Worm (Caenorhabditis elegans) whole organism, L3 larva: ENCODE results near the gene fzy-1.

ENCODE experiments used
- R02D3.7 ChIP-seq: fragments of 150-350 bp; optimal IDR thresholded peaks from 2 replicates; lab custom pipeline; 2014; ENCODE audit warnings: missing biosample characterization, missing genetic modification characterization
- ZK546.5 ChIP-seq: sonication (generic microtip); optimal IDR thresholded peaks from 2 replicates; lab custom pipeline; 2017; ENCODE audit warnings: missing biosample characterization, missing genetic modification characterization
- aly-2 ChIP-seq: fragments of 150-350 bp; optimal IDR thresholded peaks from 2 replicates; lab custom pipeline; 2014; ENCODE audit warnings: missing biosample characterization, missing genetic modification characterization
- ama-1 ChIP-seq: fragments of 150-350 bp; optimal IDR thresholded peaks from 2 replicates; lab custom pipeline; 2018
- ceh-16 ChIP-seq: sonication (generic microtip); optimal IDR thresholded peaks from 2 replicates; lab custom pipeline; 2017; ENCODE audit warnings: missing biosample characterization, missing genetic modification characterization
- daf-12 ChIP-seq: fragments of 150-350 bp; optimal IDR thresholded peaks from 2 replicates; lab custom pipeline; 2014; ENCODE audit warnings: missing biosample characterization, missing genetic modification reagents, missing genetic modification characterization
- egl-27 ChIP-seq: sonication (generic microtip); optimal IDR thresholded peaks from 4 replicates; lab custom pipeline; 2017; ENCODE audit warnings: missing biosample characterization, missing genetic modification reagents, missing genetic modification characterization
- elt-1 ChIP-seq: fragments of 150-350 bp; optimal IDR thresholded peaks from 2 replicates; lab custom pipeline; 2014; ENCODE audit warnings: missing biosample characterization, missing genetic modification characterization
- elt-2 ChIP-seq: sonication (generic microtip); optimal IDR thresholded peaks from 2 replicates; lab custom pipeline; 2016; ENCODE audit warnings: missing genetic modification reagents, mild to moderate bottlenecking, missing genetic modification characterization, missing compliant biosample characterization
- elt-3 ChIP-seq, 3 experiments: fragments of 150-350 bp in 1 of 3; sonication (generic microtip) in 2 of 3; optimal IDR thresholded peaks; 2 replicates in 2 of 3; 4 replicates in 1 of 3; lab custom pipeline; 2014 to 2017; ENCODE audit warnings: missing biosample characterization in 3 of 3, missing genetic modification characterization in 3 of 3
- eor-1 ChIP-seq, 2 experiments: fragments of 150-350 bp; optimal IDR thresholded peaks; 2 replicates each; lab custom pipeline; 2014 to 2018; ENCODE audit warnings: missing biosample characterization in 2 of 2, missing genetic modification characterization in 2 of 2
- fkh-10 ChIP-seq: sonication (generic microtip); optimal IDR thresholded peaks from 2 replicates; lab custom pipeline; 2017; ENCODE audit warnings: missing biosample characterization, missing genetic modification reagents, missing genetic modification characterization
- fkh-2 ChIP-seq: fragments of 150-350 bp; optimal IDR thresholded peaks from 2 replicates; lab custom pipeline; 2014; ENCODE audit warnings: missing biosample characterization, missing genetic modification reagents, missing genetic modification characterization
- fos-1 ChIP-seq: fragments of 150-350 bp; optimal IDR thresholded peaks from 2 replicates; lab custom pipeline; 2014; ENCODE audit warnings: missing biosample characterization, missing genetic modification characterization
- hmg-11 ChIP-seq: sonication (generic microtip); optimal IDR thresholded peaks from 2 replicates; lab custom pipeline; 2016; ENCODE audit warnings: missing genetic modification characterization, missing compliant biosample characterization
- lin-15B ChIP-seq: fragments of 150-350 bp; optimal IDR thresholded peaks from 2 replicates; lab custom pipeline; 2014; ENCODE audit warnings: missing biosample characterization, missing genetic modification characterization
- lin-39 ChIP-seq: fragments of 150-350 bp; optimal IDR thresholded peaks from 2 replicates; lab custom pipeline; 2018; ENCODE audit warnings: missing biosample characterization, missing genetic modification reagents, missing genetic modification characterization
- lsy-12 ChIP-seq: sonication (generic microtip); optimal IDR thresholded peaks from 2 replicates; lab custom pipeline; 2016; ENCODE audit warnings: mild to moderate bottlenecking, missing genetic modification characterization, missing compliant biosample characterization
- mdl-1 ChIP-seq: fragments of 150-350 bp; optimal IDR thresholded peaks from 2 replicates; lab custom pipeline; 2014; ENCODE audit warnings: missing biosample characterization, missing genetic modification characterization
- nhr-11 ChIP-seq: fragments of 150-350 bp; optimal IDR thresholded peaks from 2 replicates; lab custom pipeline; 2014; ENCODE audit warnings: missing biosample characterization, missing genetic modification characterization
- nhr-12 ChIP-seq: fragments of 150-350 bp; optimal IDR thresholded peaks from 2 replicates; lab custom pipeline; 2014; ENCODE audit warnings: missing biosample characterization, missing genetic modification characterization
- nhr-23 ChIP-seq: fragments of 150-350 bp; optimal IDR thresholded peaks from 2 replicates; lab custom pipeline; 2014; ENCODE audit warnings: missing biosample characterization, missing genetic modification reagents, missing genetic modification characterization
- nhr-25 ChIP-seq: sonication (generic microtip); optimal IDR thresholded peaks from 2 replicates; lab custom pipeline; 2017; ENCODE audit warnings: missing biosample characterization, missing genetic modification characterization
- nhr-28 ChIP-seq: fragments of 150-350 bp; optimal IDR thresholded peaks from 2 replicates; lab custom pipeline; 2014; ENCODE audit warnings: missing biosample characterization, missing genetic modification characterization
- nhr-43 ChIP-seq: sonication (generic microtip); optimal IDR thresholded peaks from 2 replicates; lab custom pipeline; 2016; ENCODE audit warnings: mild to moderate bottlenecking, missing genetic modification characterization, missing compliant biosample characterization; ENCODE audit not compliant: poor library complexity, severe bottlenecking
- nhr-77 ChIP-seq: fragments of 150-350 bp; optimal IDR thresholded peaks from 2 replicates; lab custom pipeline; 2014; ENCODE audit warnings: missing biosample characterization, missing genetic modification characterization
- pha-4 ChIP-seq: fragments of 150-350 bp; optimal IDR thresholded peaks from 2 replicates; lab custom pipeline; 2014; ENCODE audit warnings: missing biosample characterization, missing genetic modification reagents, missing genetic modification characterization
- sea-2 ChIP-seq: fragments of 150-350 bp; sonication (generic microtip); optimal IDR thresholded peaks from 4 replicates; lab custom pipeline; 2014; ENCODE audit warnings: missing biosample characterization, missing genetic modification reagents, missing genetic modification characterization
- skn-1 ChIP-seq: fragments of 150-350 bp; optimal IDR thresholded peaks from 2 replicates; lab custom pipeline; 2014; ENCODE audit warnings: missing biosample characterization, missing genetic modification characterization
- unc-62 ChIP-seq: fragments of 150-350 bp; sonication (generic microtip); optimal IDR thresholded peaks from 4 replicates; lab custom pipeline; 2014; ENCODE audit warnings: missing biosample characterization, missing genetic modification reagents, missing genetic modification characterization
- ztf-11 ChIP-seq: fragments of 150-350 bp; optimal IDR thresholded peaks from 2 replicates; lab custom pipeline; 2014; ENCODE audit warnings: missing biosample characterization, missing genetic modification characterization
- ztf-4 ChIP-seq: fragments of 150-350 bp; optimal IDR thresholded peaks from 2 replicates; lab custom pipeline; 2014; ENCODE audit warnings: missing biosample characterization, missing genetic modification characterization

fzy-1 gene

DNA sequence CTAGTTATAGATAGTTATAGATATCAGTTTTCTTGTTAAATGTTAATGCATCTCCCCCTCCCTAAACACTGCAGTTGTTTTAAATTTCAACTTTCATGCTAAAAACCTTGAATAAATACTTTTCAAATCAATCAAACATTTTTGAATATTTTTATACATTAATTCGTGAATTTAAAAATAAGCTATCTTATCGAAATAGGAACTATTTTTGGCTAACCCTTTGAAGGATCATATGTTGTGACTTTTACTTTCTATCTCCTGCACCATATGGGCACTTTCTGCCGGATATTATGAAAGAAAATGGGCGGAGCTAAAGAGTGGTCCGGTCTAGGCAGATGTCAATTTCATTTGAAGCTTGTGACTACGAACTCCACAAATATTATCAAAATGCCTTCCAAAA is 22.1 kb downstream of the fzy-1 start, which contains the start of gene ZK177.11:
TSS of gene ZK177.11 (plus strand) at position 301 of the 400 bp plus-strand sequence.
- no peak for TF ChIP-seq daf-12 (tag; lab: Kevin White, UChicago)
- TF ChIP-seq fkh-2 (tag; lab: Kevin White, UChicago), result no peak
- TF ChIP-seq fos-1, result no peak
- no peak for TF ChIP-seq ztf-11
- no peak for TF ChIP-seq nhr-43 (tag; lab: Kevin White, UChicago)
- TF ChIP-seq skn-1 (tag; lab: Kevin White, UChicago), result no peak

DNA sequence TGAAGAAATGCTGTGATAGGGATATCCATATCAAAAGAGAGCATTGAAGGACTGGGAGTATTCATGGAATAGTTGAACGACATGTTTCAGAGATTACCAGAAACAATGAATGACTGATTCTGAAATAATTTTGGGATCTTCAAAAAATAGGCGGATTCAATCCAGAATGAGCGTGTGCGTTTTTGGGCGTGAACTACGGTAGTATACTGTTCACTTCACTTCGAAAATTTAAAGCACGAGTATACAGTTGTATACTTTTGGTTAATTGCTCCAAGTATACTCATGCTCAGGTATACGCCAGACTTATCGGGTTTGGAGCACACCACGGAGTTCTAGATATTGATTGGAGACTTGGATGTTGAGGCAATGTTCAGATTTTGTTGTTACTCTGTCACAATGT is 24.7 kb downstream of the fzy-1 start, which contains the start of gene tbx-35:
TSS of gene tbx-35 (minus strand) at position 101 of the 400 bp plus-strand sequence.
- TF ChIP-seq unc-62 (GFP tag; lab: Kevin White, UChicago), result no peak
- TF ChIP-seq nhr-43 (tag; lab: Kevin White, UChicago), result no peak
- TF ChIP-seq nhr-12, result no peak
- no peak for TF ChIP-seq nhr-28
- TF ChIP-seq fkh-10 (GFP tag; lab: Kevin White, UChicago), result no peak
- no peak for TF ChIP-seq fkh-2 (tag; lab: Kevin White, UChicago)
- no peak for TF ChIP-seq sea-2
- TF ChIP-seq skn-1 (tag; lab: Kevin White, UChicago), result no peak
- no peak for TF ChIP-seq lsy-12 (tag; lab: Kevin White, UChicago)
- no peak for TF ChIP-seq ztf-11
- no peak for TF ChIP-seq lin-39
- TF ChIP-seq nhr-77 (tag; lab: Kevin White, UChicago), result no peak
- no peak for TF ChIP-seq nhr-25 (tag; lab: Kevin White, UChicago)
- TF ChIP-seq aly-2 (tag; lab: Kevin White, UChicago), result no peak
- TF ChIP-seq nhr-11, result no peak

ce11 chrII:5527841-5528240 is 27.3 kb downstream of the fzy-1 start, which contains the start of gene ZK177.1:
Gene ZK177.1 (plus strand): TSS chrII:5528141.
- no peak for TF ChIP-seq fkh-10 (GFP tag; lab: Kevin White, UChicago)
- no peak for TF ChIP-seq elt-2 (tag; lab: Kevin White, UChicago)
- TF ChIP-seq R02D3.7 (tag; lab: Kevin White, UChicago), result no peak
- TF ChIP-seq eor-1 (tag; optimal IDR thresholded peaks at IDR 0.05; lab: Kevin White, UChicago), result no peak
- TF ChIP-seq elt-3 (tag; optimal IDR thresholded peaks at IDR 0.05; lab: Kevin White, UChicago), result no peak
- TF ChIP-seq nhr-25 (tag; lab: Kevin White, UChicago), result no peak
- TF ChIP-seq daf-12 (tag; lab: Kevin White, UChicago), result no peak
- no peak for TF ChIP-seq aly-2 (tag; lab: Kevin White, UChicago)
- no peak for TF ChIP-seq mdl-1
- TF ChIP-seq hmg-11 (tag; lab: Kevin White, UChicago), result no peak
- no peak for TF ChIP-seq fos-1
- no peak for TF ChIP-seq nhr-28
- TF ChIP-seq nhr-12, result no peak
- no peak for TF ChIP-seq nhr-23
- TF ChIP-seq ztf-4, result no peak
- TF ChIP-seq lin-15B (tag; lab: Kevin White, UChicago), result no peak
- no peak for TF ChIP-seq pha-4 (tag; lab: Kevin White, UChicago)
- no peak for TF ChIP-seq unc-62 (GFP tag; lab: Kevin White, UChicago)
- no peak for TF ChIP-seq ztf-11

DNA sequence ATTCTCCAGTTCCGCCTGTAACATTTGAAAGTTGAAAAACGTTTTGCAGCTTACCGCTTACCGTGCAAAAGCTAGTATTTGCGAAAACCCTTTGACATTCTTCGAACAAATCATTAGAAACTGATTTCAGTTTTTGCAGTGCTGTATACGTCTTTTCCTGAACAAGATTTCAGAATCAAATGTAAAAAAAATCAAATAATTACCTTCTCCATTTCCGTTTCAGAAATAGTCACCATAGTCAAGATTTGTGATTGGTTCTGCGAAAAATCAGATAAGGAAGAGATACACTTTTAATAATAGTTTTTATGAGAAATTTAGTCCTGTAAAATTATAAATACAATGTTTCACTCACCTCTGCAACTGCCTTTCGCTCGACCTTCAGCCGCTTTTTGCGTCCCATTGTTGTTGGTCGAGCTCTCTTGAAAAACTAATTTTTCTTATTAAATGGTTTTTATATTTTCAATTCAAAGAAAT is 31.3 kb downstream of the fzy-1 start, which contains the start of gene C17C3.9:
TSS of gene C17C3.9 (minus strand) at position 424 of the 474 bp plus-strand sequence.
- TF ChIP-seq ztf-4 (no peak), ama-1 (lab: Kevin White, UChicago) (no peak), nhr-43 (tag; lab: Kevin White, UChicago) (no peak), ZK546.5 (tag; lab: Kevin White, UChicago) (no peak), mdl-1 (no peak), fkh-2 (tag; lab: Kevin White, UChicago) (no peak), elt-1 (tag; lab: Kevin White, UChicago) (no peak), lsy-12 (tag; lab: Kevin White, UChicago) (no peak), ztf-11 (no peak), nhr-23 (no peak), R02D3.7 (tag; lab: Kevin White, UChicago) (no peak), nhr-77 (tag; lab: Kevin White, UChicago) (no peak), egl-27 (tag; lab: Kevin White, UChicago) (no peak), pha-4 (tag; lab: Kevin White, UChicago) (no peak)

DNA sequence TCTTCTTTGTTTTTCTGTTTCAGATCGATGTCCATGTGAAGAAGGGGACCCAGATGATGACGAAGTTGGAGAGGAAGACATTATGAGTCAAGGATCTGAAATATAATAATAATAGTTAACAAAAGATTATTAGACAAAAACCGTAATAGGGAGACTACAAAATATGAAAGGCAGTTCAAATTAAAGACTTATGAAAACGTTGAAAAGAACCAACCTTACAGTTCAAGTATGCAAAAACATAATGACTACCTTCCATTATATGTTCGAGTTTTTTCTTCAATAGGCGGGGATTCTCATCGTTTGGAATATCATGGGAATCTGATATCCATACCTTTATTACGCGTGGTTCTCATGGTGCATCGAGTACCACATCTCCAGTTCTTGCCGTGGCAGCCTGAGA is 33.1 kb downstream of the fzy-1 start, which contains the start of gene hlh-26:
TSS of gene hlh-26 (minus strand) at position 101 of the 400 bp plus-strand sequence.
- TF ChIP-seq fkh-2 (tag; lab: Kevin White, UChicago) (no peak), ceh-16 (no peak), nhr-28 (no peak), elt-2 (tag; lab: Kevin White, UChicago) (no peak)
